Fruit fly (Drosophila melanogaster) whole organism, prepupa: ENCODE results near the gene CtsB.

ENCODE experiments used
- CG6276 ChIP-seq: fragments of 200-800 bp; sonication (Bioruptor generic); optimal IDR thresholded peaks from 2 replicates; lab custom pipeline; 2017; ENCODE audit warnings: missing biosample characterization, mild to moderate bottlenecking, missing genetic modification characterization
- Eip75B ChIP-seq: fragments of 200-800 bp; sonication (Bioruptor generic); optimal IDR thresholded peaks from 3 replicates; lab custom pipeline; 2016; ENCODE audit warnings: missing biosample characterization, missing genetic modification characterization
- Hr39 ChIP-seq: fragments of 200-800 bp; sonication (Bioruptor generic); optimal IDR thresholded peaks from 2 replicates; lab custom pipeline; 2016; ENCODE audit warnings: missing biosample characterization, missing genetic modification characterization
- Met ChIP-seq: fragments of 200-800 bp; sonication (Bioruptor generic); optimal IDR thresholded peaks from 3 replicates; lab custom pipeline; 2016; ENCODE audit warnings: missing biosample characterization, missing genetic modification characterization
- OdsH ChIP-seq: fragments of 200-800 bp; sonication (Bioruptor generic); optimal IDR thresholded peaks from 3 replicates; lab custom pipeline; 2016; ENCODE audit warnings: missing biosample characterization, missing genetic modification characterization
- Sox102F ChIP-seq: fragments of 200-800 bp; sonication (Bioruptor generic); optimal IDR thresholded peaks from 2 replicates; lab custom pipeline; 2016; ENCODE audit warnings: missing biosample characterization, mild to moderate bottlenecking, missing genetic modification characterization
- Sox15 ChIP-seq: fragments of 200-800 bp; sonication (Bioruptor generic); optimal IDR thresholded peaks from 3 replicates; lab custom pipeline; 2016; ENCODE audit warnings: missing biosample characterization, missing genetic modification characterization
- achi ChIP-seq: fragments of 200-800 bp; sonication (Bioruptor generic); optimal IDR thresholded peaks from 3 replicates; lab custom pipeline; 2016; ENCODE audit warnings: missing biosample characterization, missing genetic modification characterization
- fd85E ChIP-seq: fragments of 200-800 bp; sonication (Bioruptor generic); optimal IDR thresholded peaks from 3 replicates; lab custom pipeline; 2016; ENCODE audit warnings: missing biosample characterization, missing genetic modification characterization
- net ChIP-seq: fragments of 200-800 bp; sonication (Bioruptor generic); optimal IDR thresholded peaks from 3 replicates; lab custom pipeline; 2016; ENCODE audit warnings: missing biosample characterization, missing genetic modification characterization
- ss ChIP-seq, 2 experiments: fragments of 200-800 bp; sonication (Bioruptor generic); optimal IDR thresholded peaks; 2 replicates in 1 of 2; 3 replicates in 1 of 2; lab custom pipeline; 2017 to 2018; ENCODE audit warnings: mild to moderate bottlenecking in 2 of 2, missing biosample characterization in 2 of 2, missing genetic modification characterization in 2 of 2, moderate library complexity in 1 of 2
- svp ChIP-seq: fragments of 200-800 bp; sonication (Bioruptor generic); peaks from one replicate; lab custom pipeline; 2016; ENCODE audit warnings: missing biosample characterization, missing genetic modification characterization
- vri ChIP-seq: fragments of 200-800 bp; sonication (Bioruptor generic); optimal IDR thresholded peaks from 3 replicates; lab custom pipeline; 2016; ENCODE audit warnings: missing biosample characterization, mild to moderate bottlenecking, missing genetic modification characterization

dm6 chrX:13761762-13762371, 20.1 kb downstream of the CtsB start:
- TF ChIP-seq Sox15 (GFP tag; lab: Kevin White, UChicago) (no peak), Sox102F (no peak), svp (GFP tag; lab: Kevin White, UChicago) (no peak), ss (GFP tag; optimal IDR thresholded peaks at IDR 0.05; lab: Kevin White, UChicago) (no peak), net (GFP tag; lab: Kevin White, UChicago) (no peak), vri (GFP tag; lab: Kevin White, UChicago) (no peak), CG6276 (no peak), Met (GFP tag; lab: Kevin White, UChicago) (no peak), Eip75B (GFP tag; lab: Kevin White, UChicago) (no peak), OdsH (GFP tag; lab: Kevin White, UChicago) (no peak), achi (GFP tag; lab: Kevin White, UChicago) (no peak), Hr39 (GFP tag; lab: Kevin White, UChicago) (no peak), fd85E (GFP tag; lab: Kevin White, UChicago) (no peak)
